Worm (Caenorhabditis elegans) whole organism, midembryonic: ENCODE measurements around the gene cyn-17.

Experiments used
- T22C8.4 ChIP-seq: fragments of 200-800 bp; sonication (Bioruptor generic); IDR thresholded peaks from 2 replicates; pipeline ENCODE4 v1.3.6; 2022; ENCODE audit warnings: missing genetic modification characterization, missing compliant biosample characterization
- cog-1 ChIP-seq: sonication (generic microtip); optimal IDR thresholded peaks from 2 replicates; lab custom pipeline; 2016; ENCODE audit warnings: missing genetic modification characterization, missing compliant biosample characterization
- flt-1 ChIP-seq: fragments of 200-800 bp; sonication (Bioruptor generic); IDR thresholded peaks from 2 replicates; pipeline ENCODE4 v1.3.6; 2022; ENCODE audit warnings: missing genetic modification characterization, missing compliant biosample characterization
- klf-2 ChIP-seq: fragments of 200-800 bp; sonication (Bioruptor generic); conservative IDR thresholded peaks from 2 replicates; pipeline ENCODE4 v1.3.6; 2022; ENCODE audit warnings: missing genetic modification reagents, missing genetic modification characterization, missing compliant biosample characterization
- med-1 ChIP-seq: sonication (generic microtip); optimal IDR thresholded peaks from 2 replicates; lab custom pipeline; 2017; ENCODE audit warnings: missing genetic modification characterization, mild to moderate bottlenecking, missing compliant biosample characterization, antibody characterized with exemption, missing genetic modification reagents; ENCODE audit not compliant: insufficient read depth
- ref-1 ChIP-seq: fragments of 200-800 bp; sonication (Bioruptor generic); conservative IDR thresholded peaks from 2 replicates; pipeline ENCODE4 v1.3.6; 2022; ENCODE audit warnings: missing genetic modification reagents, missing genetic modification characterization, missing compliant biosample characterization
- tab-1 ChIP-seq: fragments of 200-800 bp; sonication (Bioruptor generic); IDR thresholded peaks from 2 replicates; pipeline ENCODE4 v1.3.6; 2022; ENCODE audit warnings: missing genetic modification characterization, missing compliant biosample characterization
- ztf-23 ChIP-seq: fragments of 200-800 bp; sonication (Bioruptor generic); IDR thresholded peaks from 2 replicates; pipeline ENCODE4 v1.3.6; 2022; ENCODE audit warnings: missing genetic modification reagents, missing genetic modification characterization, missing compliant biosample characterization
- ztf-29 ChIP-seq: fragments of 200-800 bp; sonication (Bioruptor generic); IDR thresholded peaks from 2 replicates; pipeline ENCODE4 v1.3.6; 2022; ENCODE audit warnings: missing genetic modification reagents, missing genetic modification characterization, missing compliant biosample characterization

cyn-17 gene

ce11 chrV:5799373-5799772 lies at the start of gene cyn-17:
Gene cyn-17, plus strand, starts transcription at chrV:5799673.
- TF ChIP-seq med-1 (GFP tag; lab: Kevin White, UChicago) (no peak), T22C8.4 (no peak), tab-1 (GFP tag; lab: Robert Waterston, UW) (no peak), ztf-23 (GFP tag; lab: Robert Waterston, UW) (no peak), flt-1 (GFP tag; lab: Robert Waterston, UW) (no peak), cog-1 (no peak), ztf-29 (GFP tag; lab: Robert Waterston, UW) (no peak), klf-2 (GFP tag; lab: Robert Waterston, UW) (no peak), ref-1 (GFP tag; lab: Robert Waterston, UW) (no peak)

- no peak for TF ChIP-seq klf-2 (GFP tag; lab: Robert Waterston, UW)
- TF ChIP-seq flt-1 (GFP tag; lab: Robert Waterston, UW) = no peak
- TF ChIP-seq ztf-23 (GFP tag; lab: Robert Waterston, UW) = no peak
- no peak for TF ChIP-seq cog-1
- TF ChIP-seq ztf-29 (GFP tag; lab: Robert Waterston, UW) = no peak
- no peak for TF ChIP-seq med-1 (GFP tag; lab: Kevin White, UChicago)
- no peak for TF ChIP-seq T22C8.4
- TF ChIP-seq tab-1 (GFP tag; lab: Robert Waterston, UW) = no peak
- TF ChIP-seq ref-1 (GFP tag; lab: Robert Waterston, UW) = no peak
These were observed 46.0 kb upstream of the cyn-17 start, which contains the start of gene pgph-1 for ce11 chrV:5753432-5753831. Gene pgph-1, minus strand, starts transcription at chrV:5753532.

DNA sequence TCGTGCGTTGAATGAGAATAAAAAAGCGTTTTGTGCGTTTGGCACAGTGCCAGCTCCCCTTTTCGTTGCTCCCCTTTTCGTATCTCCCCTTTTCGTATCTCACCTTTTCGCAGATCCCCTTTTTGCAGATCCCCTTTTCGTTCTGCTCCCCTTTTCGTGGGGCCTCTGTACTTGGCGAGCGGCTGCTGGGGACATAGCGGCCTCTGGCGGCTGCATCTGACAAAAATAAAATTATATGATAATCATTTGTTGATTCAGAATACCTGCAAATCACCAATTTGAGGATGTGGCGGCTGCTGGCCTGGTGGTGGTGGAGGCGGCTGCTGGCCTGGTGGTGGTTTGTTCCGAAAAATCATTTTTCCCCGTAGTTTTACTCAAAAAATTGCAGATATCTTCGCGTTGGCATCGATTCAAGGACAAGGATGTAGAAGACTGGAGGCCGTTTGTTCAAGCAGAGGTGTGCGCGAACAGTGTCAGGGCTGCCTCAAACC lies 44.2 kb upstream of the cyn-17 start, which contains the start of gene K09H11.11:
K09H11.11 (minus strand) TSS at position 51 of the 491 bp plus-strand sequence.
- peak; percentile 42; the same call in 1 of the 2 replicates for TF ChIP-seq ref-1 (GFP tag; lab: Robert Waterston, UW)

ce11 chrV:5756193-5756592 lies 43.3 kb upstream of the cyn-17 start, which contains the start of gene C53A3.3:
Gene C53A3.3, plus strand, starts transcription at chrV:5756493.
- no peak for TF ChIP-seq flt-1 (GFP tag; lab: Robert Waterston, UW)
- TF ChIP-seq klf-2 (GFP tag; lab: Robert Waterston, UW) = no peak
- TF ChIP-seq ztf-23 (GFP tag; lab: Robert Waterston, UW) = no peak
- no peak for TF ChIP-seq tab-1 (GFP tag; lab: Robert Waterston, UW)
- no peak for TF ChIP-seq cog-1
- TF ChIP-seq med-1 (GFP tag; lab: Kevin White, UChicago) = no peak
- no peak for TF ChIP-seq ref-1 (GFP tag; lab: Robert Waterston, UW)
- TF ChIP-seq ztf-29 (GFP tag; lab: Robert Waterston, UW) = no peak
- no peak for TF ChIP-seq T22C8.4

DNA sequence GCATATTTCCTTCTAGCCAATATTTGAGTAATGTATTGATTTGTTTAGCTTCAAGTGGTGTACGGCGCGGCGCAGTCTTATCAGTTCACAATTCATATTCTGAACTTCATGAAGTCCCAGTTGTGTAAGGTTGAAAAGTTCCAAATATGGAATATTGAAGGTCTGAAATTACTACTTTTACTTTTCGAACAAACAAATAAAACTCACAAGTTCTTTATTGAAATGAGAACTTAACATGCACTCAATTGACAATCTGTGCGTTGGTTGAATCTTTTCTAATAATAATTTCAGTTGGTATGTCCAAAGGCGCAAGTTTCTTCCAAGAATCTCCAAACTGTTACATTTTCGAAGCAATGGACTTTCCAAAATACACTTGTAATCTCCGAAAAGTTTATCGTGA lies 40.7 kb upstream of the cyn-17 start, which contains the start of gene C53A3.4:
C53A3.4 (minus strand) TSS at position 101 of the 400 bp plus-strand sequence.
- TF ChIP-seq ztf-29 (GFP tag; lab: Robert Waterston, UW) (no peak), tab-1 (GFP tag; lab: Robert Waterston, UW) (no peak), flt-1 (GFP tag; lab: Robert Waterston, UW) (no peak), T22C8.4 (no peak)

- TF ChIP-seq med-1 (GFP tag; lab: Kevin White, UChicago) = no peak
- no peak for TF ChIP-seq klf-2 (GFP tag; lab: Robert Waterston, UW)
- no peak for TF ChIP-seq T22C8.4
- no peak for TF ChIP-seq ref-1 (GFP tag; lab: Robert Waterston, UW)
- TF ChIP-seq ztf-29 (GFP tag; lab: Robert Waterston, UW) = no peak
- no peak for TF ChIP-seq flt-1 (GFP tag; lab: Robert Waterston, UW)
- TF ChIP-seq cog-1 = no peak
- no peak for TF ChIP-seq tab-1 (GFP tag; lab: Robert Waterston, UW)
- no peak for TF ChIP-seq ztf-23 (GFP tag; lab: Robert Waterston, UW)
These were observed 39.3 kb upstream of the cyn-17 start, which contains the start of gene C53A3.1 for ce11 chrV:5760132-5760531. Gene C53A3.1, minus strand, starts transcription at chrV:5760232.

ce11 chrV:5763787-5764186 lies 35.7 kb upstream of the cyn-17 start, which contains the start of gene pgph-3:
Gene pgph-3, minus strand, starts transcription at chrV:5763846.
- TF ChIP-seq T22C8.4 = no peak
- no peak for TF ChIP-seq ztf-29 (GFP tag; lab: Robert Waterston, UW)
- TF ChIP-seq cog-1 = no peak
- TF ChIP-seq flt-1 (GFP tag; lab: Robert Waterston, UW) = no peak
- no peak for TF ChIP-seq ztf-23 (GFP tag; lab: Robert Waterston, UW)
- no peak for TF ChIP-seq ref-1 (GFP tag; lab: Robert Waterston, UW)
- TF ChIP-seq klf-2 (GFP tag; lab: Robert Waterston, UW) = no peak
- no peak for TF ChIP-seq tab-1 (GFP tag; lab: Robert Waterston, UW)
- no peak for TF ChIP-seq med-1 (GFP tag; lab: Kevin White, UChicago)

DNA sequence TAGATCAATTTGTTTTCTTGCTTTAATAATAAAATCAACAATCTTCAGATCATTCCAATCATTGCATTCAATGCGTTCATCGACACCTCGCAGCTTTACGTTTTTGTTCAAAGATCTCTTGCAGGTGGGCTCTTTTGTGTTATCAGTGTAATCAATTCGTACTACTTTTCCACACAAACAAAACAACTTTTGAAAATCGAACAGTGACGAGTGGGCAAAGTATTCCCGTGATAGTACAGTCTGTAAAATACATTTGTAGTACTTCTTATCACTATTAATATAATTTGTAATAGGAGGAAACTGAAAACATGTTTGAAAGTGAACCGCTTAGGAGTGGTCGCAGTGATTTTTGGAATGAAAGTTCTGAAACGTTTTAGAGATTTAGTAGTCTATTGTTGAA lies 34.4 kb upstream of the cyn-17 start, which contains the start of gene pgph-2:
pgph-2 (plus strand) TSS at position 47 of the 400 bp plus-strand sequence.
- TF ChIP-seq klf-2 (GFP tag; lab: Robert Waterston, UW) (no peak), T22C8.4 (no peak), med-1 (GFP tag; lab: Kevin White, UChicago) (no peak), ztf-29 (GFP tag; lab: Robert Waterston, UW) (no peak), tab-1 (GFP tag; lab: Robert Waterston, UW) (no peak), ztf-23 (GFP tag; lab: Robert Waterston, UW) (no peak), flt-1 (GFP tag; lab: Robert Waterston, UW) (no peak), cog-1 (no peak), ref-1 (GFP tag; lab: Robert Waterston, UW) (no peak)

ce11 chrV:5768292-5768695 lies 31.2 kb upstream of the cyn-17 start:
- TF ChIP-seq flt-1 (GFP tag; lab: Robert Waterston, UW) = no peak
- no peak for TF ChIP-seq klf-2 (GFP tag; lab: Robert Waterston, UW)
- TF ChIP-seq tab-1 (GFP tag; lab: Robert Waterston, UW) = no peak
- TF ChIP-seq med-1 (GFP tag; lab: Kevin White, UChicago) = no peak
- no peak for TF ChIP-seq cog-1
- TF ChIP-seq ztf-23 (GFP tag; lab: Robert Waterston, UW) = no peak
- TF ChIP-seq T22C8.4 = no peak
- no peak for TF ChIP-seq ref-1 (GFP tag; lab: Robert Waterston, UW)
- TF ChIP-seq ztf-29 (GFP tag; lab: Robert Waterston, UW) = no peak
